Fruit fly (Drosophila melanogaster) S2 (cell line): ENCODE results near the gene Prp31.

Source experiments
- CG8478 ChIP-seq: fragments of >200 bp; optimal IDR thresholded peaks from 2 replicates; lab custom pipeline; 2018
- CTCF ChIP-seq, 2 experiments: fragments of >200 bp; optimal IDR thresholded peaks; 2 replicates each; lab custom pipeline; 2018

Prp31 gene

DNA sequence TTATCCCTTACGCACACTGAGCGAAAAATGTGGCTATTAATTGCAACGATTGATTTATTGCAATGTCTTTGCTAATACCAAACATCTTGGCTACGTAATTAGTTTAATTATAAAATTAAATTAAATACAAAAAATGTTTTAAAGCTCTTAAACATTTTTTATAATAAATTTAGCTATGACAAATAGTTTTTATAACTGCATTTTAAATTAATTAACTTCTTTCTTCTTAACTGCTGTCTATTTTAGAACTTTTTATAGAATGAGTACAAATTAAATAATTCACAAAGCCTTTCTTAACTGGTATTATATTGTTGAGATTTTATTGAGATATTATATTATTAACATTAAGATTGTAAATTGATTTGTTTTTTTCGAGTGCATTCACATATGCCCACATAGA is 15.9 kb downstream of the Prp31 start:
- TF ChIP-seq CTCF (optimal IDR thresholded peaks at IDR 0.05; lab: Kevin White, UChicago) (no peak), CG8478 (no peak)

DNA sequence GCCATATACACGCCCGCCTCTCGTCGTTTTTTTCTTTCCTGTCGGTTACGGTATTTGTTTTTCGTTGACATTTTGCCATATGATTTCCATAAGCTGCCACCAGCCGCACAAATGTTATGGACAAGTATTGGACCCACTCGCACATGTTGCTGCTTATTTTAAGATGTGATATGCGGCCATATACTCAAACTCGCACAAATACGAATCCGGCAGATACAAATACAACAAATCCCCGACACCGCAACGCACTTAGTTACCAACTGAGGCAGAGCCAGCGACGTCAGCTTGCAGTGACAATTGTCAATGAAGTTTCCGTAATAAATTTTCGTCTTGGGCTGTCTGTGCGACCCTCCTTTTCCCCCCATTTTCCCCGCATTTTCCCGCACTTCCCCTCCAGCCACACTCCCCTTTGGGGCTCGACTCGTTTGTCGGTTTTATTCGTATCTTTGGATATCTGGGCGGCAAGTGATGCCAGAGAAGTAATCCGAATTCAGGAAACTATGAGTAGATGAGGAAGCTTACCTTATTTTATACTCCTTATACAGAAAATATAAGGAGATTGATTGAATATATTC is 17.8 kb downstream of the Prp31 start:
- TF ChIP-seq CTCF (optimal IDR thresholded peaks at IDR 0.05; lab: Kevin White, UChicago) = no peak
- no peak for TF ChIP-seq CG8478

dm6 chr3L:15178618-15179017 is 19.7 kb downstream of the Prp31 start:
- TF ChIP-seq CG8478 (no peak), CTCF (optimal IDR thresholded peaks at IDR 0.05; lab: Kevin White, UChicago) (peak; percentile 85 to 86)

DNA sequence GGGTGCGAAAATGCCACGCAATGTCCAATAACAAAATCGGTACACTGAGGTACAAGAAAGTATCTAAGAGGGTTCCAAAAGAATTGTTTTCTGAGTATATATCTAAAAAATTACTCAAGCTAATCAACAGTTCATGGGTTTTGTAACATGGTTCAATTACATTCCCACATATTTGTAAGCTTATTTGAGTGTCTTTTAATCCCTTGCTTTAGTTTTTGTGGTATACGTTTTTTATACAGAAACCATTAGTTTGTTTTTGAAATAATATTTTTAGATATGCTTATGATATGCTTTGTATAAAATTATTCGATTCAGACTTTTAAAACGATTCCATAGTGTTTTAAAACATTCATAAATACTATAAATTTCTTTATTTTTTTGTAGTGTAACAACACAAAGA is 21.9 kb downstream of the Prp31 start:
- TF ChIP-seq CTCF (optimal IDR thresholded peaks at IDR 0.05; lab: Kevin White, UChicago) = no peak
- no peak for TF ChIP-seq CG8478

dm6 chr3L:15187782-15188181 is 28.9 kb downstream of the Prp31 start:
- no peak for TF ChIP-seq CTCF (optimal IDR thresholded peaks at IDR 0.05; lab: Kevin White, UChicago)
- no peak for TF ChIP-seq CG8478

DNA sequence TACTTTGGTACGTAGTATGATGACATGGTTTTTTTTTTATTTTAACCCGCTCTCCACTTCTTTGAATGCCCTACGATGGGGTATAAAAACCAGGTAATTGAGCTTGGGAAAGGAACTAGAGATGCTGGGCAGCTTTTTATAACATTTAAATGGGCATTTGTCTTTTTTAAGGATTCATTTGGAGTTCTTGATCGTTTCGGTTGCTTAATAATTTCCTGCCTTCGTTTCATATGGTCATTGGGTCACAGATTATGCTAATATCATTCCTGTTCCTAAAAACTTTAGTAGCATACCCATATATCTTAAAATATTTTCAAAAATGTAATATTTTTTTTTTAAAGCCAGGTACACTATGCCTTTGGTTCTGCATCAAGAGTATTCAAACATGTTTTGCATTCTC is 29.8 kb downstream of the Prp31 start:
- TF ChIP-seq CG8478 = no peak
- no peak for TF ChIP-seq CTCF (optimal IDR thresholded peaks at IDR 0.05; lab: Kevin White, UChicago)

dm6 chr3L:15189707-15190106 is 30.8 kb downstream of the Prp31 start:
- TF ChIP-seq CG8478 = no peak
- no peak for TF ChIP-seq CTCF (optimal IDR thresholded peaks at IDR 0.05; lab: Kevin White, UChicago)

- TF ChIP-seq CG8478 (no peak), CTCF (optimal IDR thresholded peaks at IDR 0.05; lab: Kevin White, UChicago) (no peak)
Measured at dm6 chr3L:15192172-15192571, 33.3 kb downstream of the Prp31 start.

DNA sequence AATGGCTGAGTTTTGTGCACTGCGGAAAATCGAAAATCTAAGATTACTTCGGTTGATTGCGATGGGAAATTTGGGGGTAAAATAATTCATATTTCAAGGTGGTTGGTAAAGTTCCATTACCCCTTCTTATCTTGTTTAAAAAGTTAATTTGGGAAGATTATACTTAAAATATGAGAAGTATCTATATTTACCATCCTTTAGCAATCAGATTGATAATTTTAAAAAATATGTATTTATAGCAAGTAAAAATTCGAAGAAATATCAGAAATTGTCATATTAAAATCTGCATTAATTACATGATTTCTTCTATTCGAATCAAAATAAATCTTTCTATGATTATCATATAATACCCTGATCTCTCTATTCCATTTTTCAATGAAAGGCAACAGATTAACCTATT is 36.6 kb downstream of the Prp31 start:
- TF ChIP-seq CG8478 = no peak
- TF ChIP-seq CTCF (optimal IDR thresholded peaks at IDR 0.05; lab: Kevin White, UChicago) = no peak

DNA sequence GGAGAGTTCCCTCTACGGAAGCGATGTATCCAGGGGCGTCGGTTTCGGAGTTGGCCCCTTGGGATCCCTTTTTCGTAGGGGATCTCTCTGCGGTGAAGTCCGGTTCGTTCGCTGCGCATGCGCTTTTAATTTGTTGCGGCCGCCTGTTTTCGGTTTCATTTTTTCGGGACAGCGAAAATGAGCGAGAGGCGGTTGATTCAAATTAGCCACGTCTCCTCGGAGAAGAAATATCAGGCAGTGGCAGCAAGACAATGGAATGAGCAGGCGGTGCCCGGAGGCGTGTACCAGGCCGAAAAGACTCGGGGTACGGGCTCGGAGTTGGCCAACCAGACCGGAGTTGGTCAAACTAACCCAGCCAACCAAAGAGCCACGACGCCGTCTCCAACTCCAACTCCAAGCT is 37.3 kb downstream of the Prp31 start:
- TF ChIP-seq CG8478 (no peak), CTCF (optimal IDR thresholded peaks at IDR 0.05; lab: Kevin White, UChicago) (no peak)

DNA sequence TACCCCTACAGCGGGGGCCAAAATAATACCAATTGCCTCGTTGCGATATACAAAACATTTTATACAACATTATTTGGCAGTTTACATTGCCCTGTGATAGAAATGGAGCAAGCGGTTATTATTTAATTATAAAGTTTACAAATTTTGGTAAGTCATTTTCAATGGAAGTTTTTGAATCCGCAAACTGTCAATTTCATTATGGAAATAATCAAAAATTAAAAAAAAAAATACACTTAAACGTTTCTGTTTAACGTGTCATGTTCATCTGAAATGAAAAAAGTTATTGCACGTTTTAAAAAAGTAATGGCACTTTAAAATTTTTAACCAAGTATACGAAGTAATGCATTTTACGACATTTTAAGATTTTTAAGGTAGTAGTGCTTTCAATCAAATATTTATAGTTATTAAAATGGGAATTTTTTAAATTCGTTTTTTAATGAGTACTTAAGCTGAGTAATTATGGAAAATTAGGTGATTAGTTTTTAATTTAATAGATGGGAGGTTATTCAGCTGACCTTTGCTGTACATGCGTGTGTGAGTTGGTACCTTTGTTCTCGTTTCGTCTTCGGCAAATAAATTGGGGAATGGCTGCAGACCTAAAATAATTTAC is 37.9 kb downstream of the Prp31 start:
- TF ChIP-seq CG8478 = no peak
- TF ChIP-seq CTCF (optimal IDR thresholded peaks at IDR 0.05; lab: Kevin White, UChicago) = no peak

- TF ChIP-seq CTCF (optimal IDR thresholded peaks at IDR 0.05; lab: Kevin White, UChicago) (no peak), CG8478 (no peak)
Measured at dm6 chr3L:15197978-15198377, 39.1 kb downstream of the Prp31 start.

- TF ChIP-seq CG8478 (no peak), CTCF (optimal IDR thresholded peaks at IDR 0.05; lab: Kevin White, UChicago) (no peak)
Measured at dm6 chr3L:15199216-15200090, 40.6 kb downstream of the Prp31 start.

- TF ChIP-seq CG8478 (no peak), CTCF (optimal IDR thresholded peaks at IDR 0.05; lab: Kevin White, UChicago) (no peak)
Measured at dm6 chr3L:15200280-15200987, 41.5 kb downstream of the Prp31 start.

DNA sequence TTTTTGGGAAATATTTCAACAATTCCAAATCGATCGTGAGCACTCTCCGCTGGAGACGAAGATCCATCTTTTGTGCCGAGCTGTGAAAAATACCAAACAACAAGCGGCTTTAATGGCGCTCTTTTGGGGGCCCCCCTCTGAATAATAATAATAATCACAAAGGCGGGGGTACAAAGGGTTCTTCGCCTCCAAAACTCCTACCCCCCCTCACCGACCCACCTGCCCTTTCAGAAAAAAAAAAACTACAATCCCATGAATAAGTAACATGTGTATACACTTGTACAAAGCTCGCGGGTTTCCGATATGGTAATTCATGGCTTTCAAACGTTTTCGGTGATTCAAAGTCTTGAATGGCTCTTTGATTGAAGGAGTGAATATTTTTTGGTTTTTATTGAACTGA is 42.5 kb downstream of the Prp31 start:
- TF ChIP-seq CG8478 (no peak), CTCF (optimal IDR thresholded peaks at IDR 0.05; lab: Kevin White, UChicago) (no peak)

DNA sequence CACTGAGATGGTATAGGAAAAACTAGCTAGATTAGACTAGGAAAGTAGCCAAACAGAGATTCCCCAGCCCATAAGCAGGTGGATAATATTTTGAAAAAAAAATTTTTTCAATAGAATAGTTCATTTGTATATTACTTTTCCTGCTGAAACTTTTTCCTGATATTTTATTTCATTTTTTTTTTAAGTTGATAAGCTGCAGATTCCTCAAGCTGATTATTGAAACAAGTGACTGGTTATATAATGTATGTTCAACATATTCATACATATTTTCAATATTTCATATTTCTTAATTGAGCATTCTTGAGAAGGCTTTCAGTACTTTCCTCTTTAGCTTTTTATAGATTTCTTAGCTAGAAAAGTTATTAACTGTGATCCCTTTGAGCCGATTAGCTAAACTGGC is 44.2 kb downstream of the Prp31 start:
- TF ChIP-seq CTCF (optimal IDR thresholded peaks at IDR 0.05; lab: Kevin White, UChicago) (no peak), CG8478 (no peak)
